Worm (Caenorhabditis elegans): ENCODE data around the gene ZK563.7.

DNA sequence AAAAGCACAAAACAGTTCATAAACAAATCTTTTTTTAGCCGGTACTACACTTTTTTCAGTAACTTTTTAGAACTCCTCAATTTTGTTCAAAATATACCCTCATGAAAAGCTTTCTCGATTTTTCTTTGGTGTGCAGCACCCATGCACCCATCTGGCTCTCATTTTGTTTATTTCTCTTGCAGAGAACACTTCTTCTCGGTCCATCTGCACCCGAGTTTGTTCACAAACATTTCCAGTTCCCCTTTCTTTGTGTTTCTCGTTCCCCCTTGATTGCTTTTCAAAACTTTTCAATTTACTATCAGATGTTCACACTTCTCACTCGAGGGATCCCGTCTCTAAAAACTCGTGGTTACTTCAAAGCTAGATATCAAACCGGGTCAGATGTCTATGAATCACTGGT, 13.3 kb downstream of the ZK563.7 start, which contains the start of gene slcf-2:
- no peak for TF ChIP-seq ceh-36 (tag; optimal IDR thresholded peaks at IDR 0.05)
- TF ChIP-seq tbx-37 (GFP tag; conservative IDR thresholded peaks at IDR 0.05): no peak
- no peak for TF ChIP-seq ama-1 (optimal IDR thresholded peaks at IDR 0.05)
- no peak for TF ChIP-seq ets-7 (tag; optimal IDR thresholded peaks at IDR 0.05)
- no peak for TF ChIP-seq B0310.2 (tag; optimal IDR thresholded peaks at IDR 0.05)
- no peak for TF ChIP-seq sea-1 (GFP tag; conservative IDR thresholded peaks at IDR 0.05)
- no peak for TF ChIP-seq tra-4 (tag; optimal IDR thresholded peaks at IDR 0.05)

Measured in whole organism, early embryonic.